Fruit fly (Drosophila melanogaster): Measurements from ENCODE around the gene CG32152.

Gene CG32152

DNA sequence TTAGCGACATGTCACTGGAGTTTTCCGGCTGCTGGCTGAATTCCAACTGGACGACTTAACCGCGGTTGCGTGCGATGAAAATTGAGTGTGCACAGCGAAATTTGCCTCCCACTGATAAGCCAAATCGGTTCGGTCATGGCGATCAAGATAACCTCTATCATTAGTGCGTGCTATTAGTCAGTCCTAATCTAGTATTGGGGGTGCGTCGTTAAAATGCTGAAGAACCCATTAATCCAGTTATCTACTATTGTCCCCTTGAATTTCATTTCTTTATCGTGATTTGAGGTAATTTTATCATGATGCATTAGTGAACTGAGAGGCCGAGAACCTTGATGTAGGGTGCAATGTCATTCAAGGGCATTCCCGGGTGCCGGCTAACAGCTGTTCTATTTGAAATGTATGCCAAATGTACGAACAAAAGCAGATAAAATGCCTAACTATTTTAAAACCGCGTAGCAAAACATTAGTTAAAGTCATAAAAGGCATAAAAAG, 15.3 kb downstream of the CG32152 start, which contains the start of gene Pgm1 (continued):
- peak; percentile 49 for TF ChIP-seq CG1233 (GFP tag; optimal IDR thresholded peaks at IDR 0.05)
- TF ChIP-seq amos (GFP tag; IDR thresholded peaks at IDR 0.05; ENCODE audit: partially characterized antibody), result no peak; the same call in 1 of the 2 replicates
- peak; percentile 79 for TF ChIP-seq CG8924 (tag; optimal IDR thresholded peaks at IDR 0.05)
- peak; percentile 48 for TF ChIP-seq CG17612 (GFP tag; IDR thresholded peaks at IDR 0.05)
- TF ChIP-seq CG17385 (GFP tag; optimal IDR thresholded peaks at IDR 0.05), result peak; percentile 68
- TF ChIP-seq Optix (GFP tag; IDR thresholded peaks at IDR 0.05), result peak; percentile 83
- TF ChIP-seq ato (GFP tag; IDR thresholded peaks at IDR 0.05; ENCODE audit: partially characterized antibody), result no peak
- TF ChIP-seq aop (GFP tag; IDR thresholded peaks at IDR 0.05), result no peak
- no peak for TF ChIP-seq Kr (GFP tag; optimal IDR thresholded peaks at IDR 0.05)
- TF ChIP-seq abd-A (tag; optimal IDR thresholded peaks at IDR 0.05), result no peak
- peak; percentile 88 for TF ChIP-seq slp2 (GFP tag; optimal IDR thresholded peaks at IDR 0.05)
- peak; percentile 76 for TF ChIP-seq ara (GFP tag; IDR thresholded peaks at IDR 0.05)
- 0 out of 2 replicates have a peak, but pooled peaks have one; percentile 45 for TF ChIP-seq chm (GFP tag; IDR thresholded peaks at IDR 0.05)
- TF ChIP-seq CG3995 (GFP tag; optimal IDR thresholded peaks at IDR 0.05), result peak; percentile 49
- no peak for TF ChIP-seq Hr39 (optimal IDR thresholded peaks at IDR 0.05)
- no peak for TF ChIP-seq HLHmδ (GFP tag; optimal IDR thresholded peaks at IDR 0.05)
- no peak for TF ChIP-seq gt (GFP tag; IDR thresholded peaks at IDR 0.05)
- TF ChIP-seq Ada2b (GFP tag; IDR thresholded peaks at IDR 0.05), result peak; percentile 68
- TF ChIP-seq CG16815 (GFP tag; optimal IDR thresholded peaks at IDR 0.05), result peak; percentile 70
- TF ChIP-seq CG32532 (GFP tag; IDR thresholded peaks at IDR 0.05), result peak; percentile 77
- peak; percentile 76 for TF ChIP-seq CG17328 (GFP tag; IDR thresholded peaks at IDR 0.05)
- 0 out of 3 replicates have a peak, but pooled peaks have one; percentile 23 for TF ChIP-seq z (GFP tag; IDR thresholded peaks at IDR 0.05)
- TF ChIP-seq kni (GFP tag; optimal IDR thresholded peaks at IDR 0.05), result no peak
- no peak for TF ChIP-seq usp (GFP tag; optimal IDR thresholded peaks at IDR 0.05)
- peak; percentile 55 for TF ChIP-seq CG4707 (GFP tag; optimal IDR thresholded peaks at IDR 0.05)
- no peak for TF ChIP-seq Fer3 (tag; optimal IDR thresholded peaks at IDR 0.05)
- TF ChIP-seq Taf1 (GFP tag; IDR thresholded peaks at IDR 0.05), result peak; percentile 37; the same call in 1 of the 2 replicates
- peak; percentile 71 for TF ChIP-seq ATbp (GFP tag; optimal IDR thresholded peaks at IDR 0.05)
- peak; percentile 64 for TF ChIP-seq CG3407 (GFP tag; optimal IDR thresholded peaks at IDR 0.05)
- TF ChIP-seq CG7963 (GFP tag; IDR thresholded peaks at IDR 0.05; ENCODE audit: partially characterized antibody), result no peak
- TF ChIP-seq dm (GFP tag; optimal IDR thresholded peaks at IDR 0.05), result peak; percentile 77
- peak; percentile 89 for TF ChIP-seq GATAe (GFP tag; conservative IDR thresholded peaks at IDR 0.05)
- peak; percentile 66; the same call in 1 of the 2 replicates for TF ChIP-seq Oaz (GFP tag; IDR thresholded peaks at IDR 0.05)
- peak; percentile 81 for TF ChIP-seq org-1 (GFP tag; optimal IDR thresholded peaks at IDR 0.05)
- peak; percentile 73; the same call in 2 of the 3 replicates for TF ChIP-seq ken (GFP tag; IDR thresholded peaks at IDR 0.05)
- TF ChIP-seq schlank (tag; optimal IDR thresholded peaks at IDR 0.05), result peak; percentile 81
- peak; percentile 68 for TF ChIP-seq CG3726 (GFP tag; IDR thresholded peaks at IDR 0.05)
- TF ChIP-seq CG34224 (GFP tag; IDR thresholded peaks at IDR 0.05; ENCODE audit: partially characterized antibody), result 0 out of 3 replicates have a peak, but pooled peaks have one; percentile 31
- TF ChIP-seq eyg (GFP tag; optimal IDR thresholded peaks at IDR 0.05), result peak; percentile 71
- peak; percentile 65 for TF ChIP-seq Ssrp (tag; optimal IDR thresholded peaks at IDR 0.05)
- no peak for TF ChIP-seq hbn (GFP tag; IDR thresholded peaks at IDR 0.05; ENCODE audit: partially characterized antibody)
- TF ChIP-seq Lpt (GFP tag; optimal IDR thresholded peaks at IDR 0.05), result no peak
- no peak for TF ChIP-seq pfk (GFP tag; optimal IDR thresholded peaks at IDR 0.05)
- no peak for TF ChIP-seq CG7372 (GFP tag; IDR thresholded peaks at IDR 0.05)
- peak; percentile 88 for TF ChIP-seq CG12155 (GFP tag; optimal IDR thresholded peaks at IDR 0.05)
- TF ChIP-seq CG10366 (GFP tag; IDR thresholded peaks at IDR 0.05), result peak; percentile 77
- TF ChIP-seq Awh (GFP tag; IDR thresholded peaks at IDR 0.05), result peak; percentile 75
- TF ChIP-seq Abd-B (GFP tag; optimal IDR thresholded peaks at IDR 0.05), result no peak
- peak; percentile 73 for TF ChIP-seq CG13424 (tag; optimal IDR thresholded peaks at IDR 0.05)
- peak; percentile 73 for TF ChIP-seq CG1602 (GFP tag; optimal IDR thresholded peaks at IDR 0.05)
- 0 out of 2 replicates have a peak, but pooled peaks have one; percentile 36 for TF ChIP-seq toy (GFP tag; IDR thresholded peaks at IDR 0.05)
